Worm (Caenorhabditis elegans): Measurements from ENCODE around the gene Y82E9BR.18.

ce11 chrIII:1456859-1457258 lies 26.4 kb downstream of the Y82E9BR.18 start:
- TF ChIP-seq nhr-90 (tag; optimal IDR thresholded peaks at IDR 0.05) (no peak), nhr-27 (tag; optimal IDR thresholded peaks at IDR 0.05) (no peak), F37B4.10 (GFP tag; IDR thresholded peaks at IDR 0.05) (no peak), madf-3 (GFP tag; IDR thresholded peaks at IDR 0.05) (no peak), ets-4 (GFP tag; optimal IDR thresholded peaks at IDR 0.05) (no peak)

Data from whole organism, young adult.